Fruit fly (Drosophila melanogaster): ENCODE results near the gene CG5618.
A peak's percentile ranks its signal among the peaks of the same experiment; 100 is the strongest.

- TF ChIP-seq toe (GFP tag; optimal IDR thresholded peaks at IDR 0.05) (no peak), cnc (optimal IDR thresholded peaks at IDR 0.05) (no peak), ovo (GFP tag; optimal IDR thresholded peaks at IDR 0.05) (peak; percentile 52), CG11617 (GFP tag; optimal IDR thresholded peaks at IDR 0.05) (peak; percentile 67), CG14711 (tag; optimal IDR thresholded peaks at IDR 0.05) (peak; percentile 79), pad (GFP tag; optimal IDR thresholded peaks at IDR 0.05) (no peak), CG33017 (tag; optimal IDR thresholded peaks at IDR 0.05) (peak; percentile 36), Mnt (GFP tag; optimal IDR thresholded peaks at IDR 0.05) (peak; percentile 93), CG5204 (GFP tag; optimal IDR thresholded peaks at IDR 0.05) (no peak), kay (GFP tag; ENCODE audit: borderline replicate concordance) (no peak), Hr96 (GFP tag; optimal IDR thresholded peaks at IDR 0.05) (peak; percentile 37)
Observed at dm6 chr3L:20347762-20348580, 5.3 kb upstream of the CG5618 start, which contains the start of the genes Rbbp5 and eRF1.

All from whole organism, adult.